Worm (Caenorhabditis elegans): ENCODE measurements around the gene T27E7.5.
A peak's percentile ranks its signal among the peaks of the same experiment; 100 is the strongest.
"Not testable (repeated sequence)": the region's sequence is repeated elsewhere in the genome, so short reads cannot be mapped to it uniquely, and the experiment has no call there.

T27E7.5 gene

ce11 chrIV:14551870-14552269 is 14.9 kb downstream of the T27E7.5 start, which contains the start of gene pals-30:
pals-30 (minus strand) TSS chrIV:14551970.
- TF ChIP-seq hsf-1 (GFP tag; IDR thresholded peaks at IDR 0.05); lin-35 (GFP tag; optimal IDR thresholded peaks at IDR 0.05); snpc-4 (GFP tag; optimal IDR thresholded peaks at IDR 0.05); snpc-4 (tag; optimal IDR thresholded peaks at IDR 0.05): not testable (repeated sequence)

ce11 chrIV:14554788-14555187 is 17.8 kb downstream of the T27E7.5 start, which contains the start of gene Y57G11B.6:
Y57G11B.6 (minus strand) TSS chrIV:14554888.
- TF ChIP-seq tlf-1 (GFP tag; optimal IDR thresholded peaks at IDR 0.05) (no peak), fkh-3 (tag; optimal IDR thresholded peaks at IDR 0.05) (no peak), snpc-1.1 (tag; optimal IDR thresholded peaks at IDR 0.05; ENCODE audit: insufficient read depth) (no peak), zim-3 (tag; optimal IDR thresholded peaks at IDR 0.05) (no peak), let-526 (GFP tag; IDR thresholded peaks at IDR 0.05) (no peak), B0035.1 (tag; optimal IDR thresholded peaks at IDR 0.05) (no peak), ztf-3 (GFP tag; optimal IDR thresholded peaks at IDR 0.05) (no peak), nfyb-1 (GFP tag; IDR thresholded peaks at IDR 0.05) (no peak), madf-3 (GFP tag; IDR thresholded peaks at IDR 0.05) (no peak), nhr-80 (tag; optimal IDR thresholded peaks at IDR 0.05) (no peak), akir-1 (GFP tag; optimal IDR thresholded peaks at IDR 0.05) (no peak), sdz-38 (tag; optimal IDR thresholded peaks at IDR 0.05) (no peak), K11D2.4 (GFP tag; IDR thresholded peaks at IDR 0.05) (no peak), egrh-3 (GFP tag; IDR thresholded peaks at IDR 0.05) (no peak), zfh-2 (GFP tag; conservative IDR thresholded peaks at IDR 0.05) (no peak)

- TF ChIP-seq B0336.3 (GFP tag; IDR thresholded peaks at IDR 0.05) (no peak), F22D6.2 (tag; optimal IDR thresholded peaks at IDR 0.05) (no peak), zim-3 (tag; optimal IDR thresholded peaks at IDR 0.05) (no peak), dpff-1 (tag; optimal IDR thresholded peaks at IDR 0.05) (no peak), efl-1 (GFP tag; optimal IDR thresholded peaks at IDR 0.05) (no peak), C06A6.2 (GFP tag; conservative IDR thresholded peaks at IDR 0.05) (no peak)
Measured at ce11 chrIV:14557642-14558041, 20.7 kb downstream of the T27E7.5 start.

ce11 chrIV:14559267-14559666 is 22.3 kb downstream of the T27E7.5 start:
- TF ChIP-seq nhr-80 (tag; optimal IDR thresholded peaks at IDR 0.05) (no peak), ceh-58 (GFP tag; IDR thresholded peaks at IDR 0.05) (no peak), tlf-1 (GFP tag; optimal IDR thresholded peaks at IDR 0.05) (no peak), cebp-1 (GFP tag; IDR thresholded peaks at IDR 0.05) (no peak), cebp-1 (tag; optimal IDR thresholded peaks at IDR 0.05) (no peak), F57C9.4 (tag; optimal IDR thresholded peaks at IDR 0.05) (no peak), egl-44 (GFP tag; IDR thresholded peaks at IDR 0.05) (no peak), F49E8.2 (tag; optimal IDR thresholded peaks at IDR 0.05; ENCODE audit: insufficient read depth) (no peak), lin-26 (GFP tag; IDR thresholded peaks at IDR 0.05) (no peak)

- TF ChIP-seq pha-4 (tag; optimal IDR thresholded peaks at IDR 0.05), result peak; percentile 20
- TF ChIP-seq him-1 (tag; optimal IDR thresholded peaks at IDR 0.05), result no peak
- no peak for TF ChIP-seq ccch-3 (GFP tag; optimal IDR thresholded peaks at IDR 0.05)
- TF ChIP-seq egrh-3 (GFP tag; IDR thresholded peaks at IDR 0.05), result no peak
Measured at ce11 chrIV:14561677-14562076, 24.7 kb downstream of the T27E7.5 start.

Measured in whole organism, young adult.